Fruit fly (Drosophila melanogaster): ENCODE measurements around the gene Hsp67Bc.

The Hsp67Bc gene

DNA sequence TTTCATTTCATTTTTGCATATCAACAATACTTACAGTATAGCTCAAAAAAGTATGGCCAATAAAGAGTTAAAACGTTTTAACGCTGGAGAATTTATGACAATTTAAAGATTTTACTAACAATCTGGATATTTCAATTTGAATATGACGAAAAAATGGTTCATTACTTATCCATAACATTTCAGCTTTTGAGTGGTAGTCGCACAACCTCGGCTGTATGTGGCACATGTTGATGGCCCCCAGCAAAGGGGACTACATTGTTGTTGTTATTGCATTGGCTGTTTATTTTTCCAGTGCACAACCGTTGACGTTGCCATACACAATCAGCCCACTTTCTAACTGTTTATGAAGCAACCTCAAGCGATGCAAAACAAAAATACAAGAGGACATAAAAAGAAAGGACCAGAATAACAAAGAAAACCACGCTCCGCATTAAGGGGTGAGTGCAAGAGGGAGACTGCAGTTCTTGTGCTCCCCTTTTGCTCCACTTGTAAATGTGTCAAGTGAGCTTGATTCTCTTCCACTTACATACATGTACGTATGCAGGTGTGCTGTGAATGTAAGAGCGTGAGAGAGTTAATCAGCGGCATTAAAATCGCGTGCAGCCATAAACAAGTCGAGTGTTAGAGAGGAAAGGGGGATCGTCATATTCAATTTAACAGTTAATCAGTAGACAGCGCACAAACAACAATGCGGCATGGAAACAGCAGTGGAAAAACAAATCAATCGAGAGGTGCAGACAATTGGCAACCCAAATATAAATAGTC lies 47.9 kb upstream of the Hsp67Bc start (continued):
- peak; percentile 25 for TF ChIP-seq CG3281 (GFP tag; optimal IDR thresholded peaks at IDR 0.05)
- peak; percentile 43 for TF ChIP-seq CG9727 (GFP tag; optimal IDR thresholded peaks at IDR 0.05)
- no peak for TF ChIP-seq crol (GFP tag; IDR thresholded peaks at IDR 0.05)
- TF ChIP-seq PHDP (tag; optimal IDR thresholded peaks at IDR 0.05) = peak; percentile 52
- peak; percentile 12 for TF ChIP-seq CG1233 (GFP tag; optimal IDR thresholded peaks at IDR 0.05)
- no peak for TF ChIP-seq hkb (optimal IDR thresholded peaks at IDR 0.05)
- peak; percentile 66; the same call in 1 of the 2 replicates for TF ChIP-seq hkb (GFP tag; IDR thresholded peaks at IDR 0.05)
- TF ChIP-seq Eip74EF (GFP tag; optimal IDR thresholded peaks at IDR 0.05) = peak in 1 of 2 experiments; percentile 53
- 0 out of 2 replicates have a peak, but pooled peaks have one; percentile 16 for TF ChIP-seq ssp (GFP tag; IDR thresholded peaks at IDR 0.05)
- peak; percentile 17; the same call in 1 of the 2 replicates for TF ChIP-seq peb (GFP tag; IDR thresholded peaks at IDR 0.05)
- no peak for TF ChIP-seq D (optimal IDR thresholded peaks at IDR 0.05)
- peak; percentile 3 for TF ChIP-seq D (GFP tag; optimal IDR thresholded peaks at IDR 0.05)
- peak; percentile 65; the same call in 1 of the 2 replicates for TF ChIP-seq HLH3B (GFP tag; IDR thresholded peaks at IDR 0.05)
- TF ChIP-seq CG11085 (GFP tag; IDR thresholded peaks at IDR 0.05) = peak; percentile 17; the same call in 1 of the 2 replicates
- TF ChIP-seq fd96Cb (tag; optimal IDR thresholded peaks at IDR 0.05) = peak; percentile 39
- peak; percentile 29 for TF ChIP-seq CG17568 (GFP tag; optimal IDR thresholded peaks at IDR 0.05)
- TF ChIP-seq twi (tag; optimal IDR thresholded peaks at IDR 0.05) = no peak
- no peak for TF ChIP-seq CG11560 (tag; IDR thresholded peaks at IDR 0.05)
- TF ChIP-seq H2.0 (GFP tag; IDR thresholded peaks at IDR 0.05) = 0 out of 2 replicates have a peak, but pooled peaks have one; percentile 24
- peak; percentile 4 for TF ChIP-seq CG12744 (GFP tag; optimal IDR thresholded peaks at IDR 0.05)
- no peak for TF ChIP-seq Sin3A (optimal IDR thresholded peaks at IDR 0.05)
- TF ChIP-seq ase (GFP tag; IDR thresholded peaks at IDR 0.05) = no peak
- TF ChIP-seq GATAe (GFP tag; conservative IDR thresholded peaks at IDR 0.05) = no peak
- TF ChIP-seq CG10959 (GFP tag; IDR thresholded peaks at IDR 0.05) = no peak
- TF ChIP-seq CG3407 (GFP tag; optimal IDR thresholded peaks at IDR 0.05) = peak; percentile 14
- peak; percentile 38 for TF ChIP-seq CoRest (tag; optimal IDR thresholded peaks at IDR 0.05)
- peak; percentile 46 for TF ChIP-seq nmo (GFP tag; optimal IDR thresholded peaks at IDR 0.05)
- no peak for TF ChIP-seq CG2889 (GFP tag; IDR thresholded peaks at IDR 0.05)
- peak; percentile 14; the same call in 1 of the 2 replicates for TF ChIP-seq CG32532 (GFP tag; IDR thresholded peaks at IDR 0.05)
- TF ChIP-seq CG14667 (GFP tag; IDR thresholded peaks at IDR 0.05) = peak; percentile 18; the same call in 1 of the 2 replicates
- TF ChIP-seq CG6689 (GFP tag; IDR thresholded peaks at IDR 0.05) = peak; percentile 65; the same call in 1 of the 2 replicates
- peak; percentile 42 for TF ChIP-seq HHEX (GFP tag; optimal IDR thresholded peaks at IDR 0.05)
- no peak for TF ChIP-seq bigmax (GFP tag; optimal IDR thresholded peaks at IDR 0.05)
- TF ChIP-seq fd3F (GFP tag; optimal IDR thresholded peaks at IDR 0.05) = peak; percentile 21
- TF ChIP-seq Blimp-1 (GFP tag; optimal IDR thresholded peaks at IDR 0.05) = peak; percentile 49
- no peak for TF ChIP-seq CG5180 (GFP tag; optimal IDR thresholded peaks at IDR 0.05)
- TF ChIP-seq CG7839 (tag; optimal IDR thresholded peaks at IDR 0.05) = peak; percentile 58
- 0 out of 2 replicates have a peak, but pooled peaks have one; percentile 13 for TF ChIP-seq CG4360 (GFP tag; IDR thresholded peaks at IDR 0.05)
- peak; percentile 2 for TF ChIP-seq CG17829 (tag; optimal IDR thresholded peaks at IDR 0.05)
- TF ChIP-seq run (tag; optimal IDR thresholded peaks at IDR 0.05) = peak; percentile 51
- TF ChIP-seq Sox100B (GFP tag; optimal IDR thresholded peaks at IDR 0.05) = peak; percentile 50
- no peak for TF ChIP-seq CG9215 (GFP tag; IDR thresholded peaks at IDR 0.05)
- TF ChIP-seq Gsc (GFP tag; IDR thresholded peaks at IDR 0.05) = 0 out of 2 replicates have a peak, but pooled peaks have one; percentile 32
- peak; percentile 72 for TF ChIP-seq gem (tag; optimal IDR thresholded peaks at IDR 0.05)
- peak; percentile 2 for TF ChIP-seq CG1529 (GFP tag; optimal IDR thresholded peaks at IDR 0.05)
- TF ChIP-seq bab2 (GFP tag; optimal IDR thresholded peaks at IDR 0.05) = peak; percentile 18
- TF ChIP-seq Bdp1 (GFP tag; optimal IDR thresholded peaks at IDR 0.05) = no peak
- TF ChIP-seq nau (GFP tag; optimal IDR thresholded peaks at IDR 0.05) = peak; percentile 59
- peak; percentile 76 for TF ChIP-seq CG11504 (tag; optimal IDR thresholded peaks at IDR 0.05)

Measured in whole organism, embryonic.